Fruit fly (Drosophila melanogaster): ENCODE measurements around the gene Sfp24F.

dm6 chr2L:4417982-4418381 lies 23.9 kb downstream of the Sfp24F start:
- TF ChIP-seq Sin3A (optimal IDR thresholded peaks at IDR 0.05) (no peak), insv (optimal IDR thresholded peaks at IDR 0.05) (no peak)
